Fruit fly (Drosophila melanogaster) whole organism, embryonic: ENCODE measurements around the gene CG1640.

Experiments
- Atf3 ChIP-seq: fragments of 200-800 bp; sonication (Bioruptor generic); optimal IDR thresholded peaks from 3 replicates; lab custom pipeline; 2016; ENCODE audit warnings: missing biosample characterization, missing genetic modification characterization
- BEAF-32 ChIP-seq: fragments of 200-800 bp; sonication (Bioruptor generic); optimal IDR thresholded peaks from 3 replicates; lab custom pipeline; 2017; ENCODE audit warnings: missing biosample characterization, missing genetic modification characterization, mild to moderate bottlenecking, moderate library complexity, missing genetic modification reagents
- CG10431 ChIP-seq: fragments of 200-800 bp; sonication (Bioruptor generic); optimal IDR thresholded peaks from 3 replicates; lab custom pipeline; 2018; ENCODE audit warnings: missing biosample characterization, mild to moderate bottlenecking, missing genetic modification characterization
- CG10654 ChIP-seq: fragments of 200-800 bp; sonication (Bioruptor generic); optimal IDR thresholded peaks from 2 replicates; lab custom pipeline; 2016; ENCODE audit warnings: missing biosample characterization, missing genetic modification characterization
- CG11247 ChIP-seq: fragments of 200-800 bp; sonication (Bioruptor generic); IDR thresholded peaks from 2 replicates; pipeline ENCODE4 v1.3.6; 2022; ENCODE audit warnings: missing biosample characterization, missing genetic modification characterization
- CG11456 ChIP-seq: fragments of 200-800 bp; sonication (Bioruptor generic); IDR thresholded peaks from 3 replicates; pipeline ENCODE4 v1.3.6; 2022; ENCODE audit warnings: missing biosample characterization, missing genetic modification characterization
- CG13287 ChIP-seq: fragments of 200-800 bp; sonication (Bioruptor generic); IDR thresholded peaks from 2 replicates; pipeline ENCODE4 v1.3.6; 2022; ENCODE audit warnings: missing biosample characterization, missing genetic modification characterization; ENCODE audit not compliant: partially characterized antibody
- CG14667 ChIP-seq: fragments of 200-800 bp; sonication (Bioruptor generic); IDR thresholded peaks from 2 replicates; pipeline ENCODE4 v1.3.6; 2022; ENCODE audit warnings: missing biosample characterization, missing genetic modification characterization
- CG14965 ChIP-seq: fragments of 200-800 bp; sonication (Bioruptor generic); optimal IDR thresholded peaks from 2 replicates; lab custom pipeline; 2016; ENCODE audit warnings: missing biosample characterization, missing genetic modification characterization, borderline replicate concordance
- CG18599 ChIP-seq: fragments of 200-800 bp; sonication (Bioruptor generic); optimal IDR thresholded peaks from 3 replicates; lab custom pipeline; 2017; ENCODE audit warnings: missing biosample characterization, missing genetic modification characterization, mild to moderate bottlenecking, moderate library complexity, missing genetic modification reagents
- CG3163 ChIP-seq: fragments of 200-800 bp; sonication (Bioruptor generic); optimal IDR thresholded peaks from 3 replicates; lab custom pipeline; 2016; ENCODE audit warnings: missing biosample characterization, missing genetic modification characterization
- CG7556 ChIP-seq: fragments of 200-800 bp; sonication (Bioruptor generic); optimal IDR thresholded peaks from 2 replicates; lab custom pipeline; 2017; ENCODE audit warnings: missing biosample characterization, mild to moderate bottlenecking, missing genetic modification characterization
- CG9817 ChIP-seq: fragments of 200-800 bp; sonication (Bioruptor generic); optimal IDR thresholded peaks from 2 replicates; lab custom pipeline; 2018; ENCODE audit warnings: missing biosample characterization, mild to moderate bottlenecking, missing genetic modification characterization, moderate library complexity
- Dad ChIP-seq: fragments of 200-800 bp; sonication (Bioruptor generic); optimal IDR thresholded peaks from 3 replicates; lab custom pipeline; 2016; ENCODE audit warnings: missing biosample characterization, missing genetic modification characterization
- Deaf1 ChIP-seq: fragments of 200-800 bp; optimal IDR thresholded peaks from 3 replicates; lab custom pipeline; 2019; ENCODE audit warnings: missing biosample characterization, mild to moderate bottlenecking, missing genetic modification characterization, moderate library complexity
- ERR ChIP-seq: fragments of 200-800 bp; sonication (Bioruptor generic); optimal IDR thresholded peaks from 2 replicates; lab custom pipeline; 2016; ENCODE audit warnings: missing biosample characterization, missing genetic modification characterization
- HmgD ChIP-seq: fragments of 200-800 bp; sonication (Bioruptor generic); optimal IDR thresholded peaks from 3 replicates; lab custom pipeline; 2016; ENCODE audit warnings: missing biosample characterization, missing genetic modification characterization
- Hr78 ChIP-seq, 2 experiments: fragments of 200-800 bp in 1 of 2; fragments of >200 bp in 1 of 2; sonication (Bioruptor generic) in 1 of 2; optimal IDR thresholded peaks; 2 replicates each; lab custom pipeline; 2017 to 2019; ENCODE audit warnings: missing biosample characterization in 2 of 2, missing genetic modification characterization in 2 of 2, mild to moderate bottlenecking in 1 of 2, moderate library complexity in 1 of 2
- Mad ChIP-seq: fragments of 200-800 bp; sonication (Bioruptor generic); optimal IDR thresholded peaks from 2 replicates; lab custom pipeline; 2016; ENCODE audit warnings: missing biosample characterization, missing genetic modification characterization
- Max ChIP-seq: fragments of 200-800 bp; sonication (Bioruptor generic); optimal IDR thresholded peaks from 2 replicates; lab custom pipeline; 2016; ENCODE audit warnings: missing biosample characterization, mild to moderate bottlenecking, missing genetic modification characterization
- NfI ChIP-seq: fragments of 200-800 bp; sonication (Bioruptor generic); optimal IDR thresholded peaks from 3 replicates; lab custom pipeline; 2018; ENCODE audit warnings: missing biosample characterization, mild to moderate bottlenecking, missing genetic modification characterization, moderate library complexity
- Oli ChIP-seq: fragments of 200-800 bp; sonication (Bioruptor generic); optimal IDR thresholded peaks from 2 replicates; lab custom pipeline; 2018; ENCODE audit warnings: missing biosample characterization, mild to moderate bottlenecking, missing genetic modification characterization, moderate library complexity
- Opbp ChIP-seq: fragments of 200-800 bp; sonication (Bioruptor generic); IDR thresholded peaks from 3 replicates; pipeline ENCODE4 v1.3.6; 2022; ENCODE audit warnings: missing biosample characterization, missing genetic modification characterization; ENCODE audit not compliant: partially characterized antibody
- PHDP ChIP-seq: fragments of 200-800 bp; sonication (Bioruptor generic); optimal IDR thresholded peaks from 3 replicates; lab custom pipeline; 2018; ENCODE audit warnings: missing biosample characterization, mild to moderate bottlenecking, missing genetic modification characterization, moderate library complexity
- Poxn ChIP-seq: fragments of 200-800 bp; sonication (Bioruptor generic); IDR thresholded peaks from 2 replicates; pipeline ENCODE4 v1.3.6; 2022; ENCODE audit warnings: missing biosample characterization, missing genetic modification characterization
- Ssrp ChIP-seq: fragments of 200-800 bp; sonication (Bioruptor generic); optimal IDR thresholded peaks from 2 replicates; lab custom pipeline; 2018; ENCODE audit warnings: missing biosample characterization, mild to moderate bottlenecking, missing genetic modification characterization, moderate library complexity
- Xbp1 ChIP-seq: fragments of 200-800 bp; sonication (Bioruptor generic); optimal IDR thresholded peaks from 3 replicates; lab custom pipeline; 2016; ENCODE audit warnings: missing biosample characterization, mild to moderate bottlenecking, missing genetic modification characterization
- Xrp1 ChIP-seq: fragments of 200-800 bp; sonication (Bioruptor generic); IDR thresholded peaks from 2 replicates; pipeline ENCODE4 v1.3.6; 2022; ENCODE audit warnings: missing biosample characterization, missing genetic modification characterization
- aop ChIP-seq: fragments of 200-800 bp; sonication (Bioruptor generic); IDR thresholded peaks from 2 replicates; pipeline ENCODE4 v1.3.6; 2022; ENCODE audit warnings: missing biosample characterization, missing genetic modification characterization
- cad ChIP-seq: fragments of >200 bp; optimal IDR thresholded peaks from 2 replicates; lab custom pipeline; 2017; ENCODE audit warnings: missing biosample characterization, missing genetic modification characterization
- caup ChIP-seq: fragments of 200-800 bp; sonication (Bioruptor generic); optimal IDR thresholded peaks from 3 replicates; lab custom pipeline; 2017; ENCODE audit warnings: missing biosample characterization, mild to moderate bottlenecking, missing genetic modification characterization, moderate library complexity; ENCODE audit not compliant: severe bottlenecking
- dan ChIP-seq: fragments of 200-800 bp; sonication (Bioruptor generic); IDR thresholded peaks from 2 replicates; pipeline ENCODE4 v1.3.6; 2022; ENCODE audit warnings: missing biosample characterization, missing genetic modification characterization
- exex ChIP-seq: fragments of 200-800 bp; sonication (Bioruptor generic); optimal IDR thresholded peaks from 4 replicates; lab custom pipeline; 2018; ENCODE audit warnings: missing biosample characterization, mild to moderate bottlenecking, missing genetic modification characterization, moderate library complexity
- ham ChIP-seq: fragments of 200-800 bp; sonication (Bioruptor generic); IDR thresholded peaks from 2 replicates; pipeline ENCODE4 v1.3.6; 2022; ENCODE audit warnings: missing biosample characterization, missing genetic modification characterization
- insv ChIP-seq, 2 experiments: fragments of 200-800 bp; sonication (Bioruptor generic); optimal IDR thresholded peaks; 3 replicates each; lab custom pipeline; 2016 to 2018; ENCODE audit warnings: missing biosample characterization in 2 of 2, missing genetic modification characterization in 2 of 2
- maf-S ChIP-seq: fragments of 200-800 bp; sonication (Bioruptor generic); optimal IDR thresholded peaks from 2 replicates; lab custom pipeline; 2016; ENCODE audit warnings: missing biosample characterization, missing genetic modification characterization
- nmo ChIP-seq: fragments of 200-800 bp; sonication (Bioruptor generic); optimal IDR thresholded peaks from 2 replicates; lab custom pipeline; 2018; ENCODE audit warnings: missing biosample characterization, mild to moderate bottlenecking, missing genetic modification characterization, moderate library complexity
- pan ChIP-seq, 4 experiments: fragments of >200 bp in 3 of 4; fragments of 200-800 bp in 1 of 4; sonication (Bioruptor generic) in 1 of 4; optimal IDR thresholded peaks in 3 of 4; IDR thresholded peaks in 1 of 4; 2 replicates each; pipeline versions ENCODE4 v1.3.6 to Lab custom; 2017 to 2022; ENCODE audit warnings: missing biosample characterization in 2 of 4, missing genetic modification characterization in 2 of 4, mixed read lengths in 1 of 4
- pum ChIP-seq: fragments of 200-800 bp; sonication (Bioruptor generic); optimal IDR thresholded peaks from 2 replicates; lab custom pipeline; 2016; ENCODE audit warnings: missing biosample characterization, missing genetic modification characterization
- pzg ChIP-seq: fragments of 200-800 bp; sonication (Bioruptor generic); optimal IDR thresholded peaks from 3 replicates; lab custom pipeline; 2018; ENCODE audit warnings: missing biosample characterization, mild to moderate bottlenecking, missing genetic modification characterization, moderate library complexity
- run ChIP-seq: fragments of 200-800 bp; sonication (Bioruptor generic); optimal IDR thresholded peaks from 3 replicates; lab custom pipeline; 2018; ENCODE audit warnings: missing biosample characterization, mild to moderate bottlenecking, missing genetic modification characterization
- salm ChIP-seq: fragments of 200-800 bp; sonication (Bioruptor generic); optimal IDR thresholded peaks from 2 replicates; lab custom pipeline; 2018; ENCODE audit warnings: missing biosample characterization, mild to moderate bottlenecking, missing genetic modification characterization
- sd ChIP-seq: fragments of 200-800 bp; sonication (Bioruptor generic); optimal IDR thresholded peaks from 3 replicates; lab custom pipeline; 2018; ENCODE audit warnings: missing biosample characterization, mild to moderate bottlenecking, missing genetic modification characterization, moderate library complexity
- shn ChIP-seq: fragments of 200-800 bp; sonication (Bioruptor generic); optimal IDR thresholded peaks from 3 replicates; lab custom pipeline; 2016; ENCODE audit warnings: missing biosample characterization, missing genetic modification characterization
- sisA ChIP-seq: fragments of 200-800 bp; sonication (Bioruptor generic); IDR thresholded peaks from 2 replicates; pipeline ENCODE4 v1.3.6; 2022; ENCODE audit warnings: missing biosample characterization, missing genetic modification characterization
- trem ChIP-seq: fragments of 200-800 bp; optimal IDR thresholded peaks from 3 replicates; lab custom pipeline; 2019; ENCODE audit warnings: missing biosample characterization, mild to moderate bottlenecking, missing genetic modification characterization, moderate library complexity
- vfl ChIP-seq: fragments of 200-800 bp; sonication (Bioruptor generic); optimal IDR thresholded peaks from 2 replicates; lab custom pipeline; 2016; ENCODE audit warnings: missing biosample characterization, missing genetic modification characterization
- vvl ChIP-seq: fragments of 200-800 bp; sonication (Bioruptor generic); IDR thresholded peaks from 2 replicates; pipeline ENCODE4 v1.3.6; 2022; ENCODE audit warnings: missing biosample characterization, missing genetic modification characterization

CG1640 gene

dm6 chrX:13334434-13335146 lies 35.8 kb upstream of the CG1640 start (continued):
- TF ChIP-seq CG7556 (GFP tag; lab: Kevin White, UChicago) (peak; percentile 1), Poxn (GFP tag; lab: Robert Waterston, UW) (no peak), run (tag; lab: Kevin White, UChicago) (peak; percentile 36), dan (GFP tag; lab: Robert Waterston, UW) (no peak), vvl (GFP tag; lab: Robert Waterston, UW) (0 out of 2 replicates have a peak, but pooled peaks have one; percentile 9), Dad (peak; percentile 37), CG10431 (GFP tag; lab: Kevin White, UChicago) (no peak), shn (GFP tag; lab: Kevin White, UChicago) (peak; percentile 54), Ssrp (no peak), Mad (GFP tag; lab: Kevin White, UChicago) (peak; percentile 41), vfl (GFP tag; lab: Kevin White, UChicago) (peak; percentile 35), CG13287 (GFP tag; lab: Robert Waterston, UW) (peak; percentile 38; the same call in 1 of the 2 replicates), Opbp (GFP tag; lab: Robert Waterston, UW) (peak; percentile 25; the same call in 1 of the 3 replicates), Xrp1 (peak; percentile 38; the same call in 1 of the 2 replicates), pzg (GFP tag; lab: Kevin White, UChicago) (peak; percentile 81), nmo (GFP tag; lab: Kevin White, UChicago) (peak; percentile 2), ham (GFP tag; lab: Robert Waterston, UW) (no peak), CG3163 (GFP tag; lab: Kevin White, UChicago) (peak; percentile 31), aop (GFP tag; lab: Robert Waterston, UW) (no peak), cad (GFP tag; lab: Kevin White, UChicago) (no peak), CG9817 (peak; percentile 7), caup (GFP tag; lab: Kevin White, UChicago) (peak; percentile 53), Xbp1 (GFP tag; lab: Kevin White, UChicago) (peak; percentile 41), pan (optimal IDR thresholded peaks at IDR 0.05; lab: Kevin White, UChicago) (no peak), pan (GFP tag; optimal IDR thresholded peaks at IDR 0.05 in 1 of 2, IDR thresholded peaks at IDR 0.05 in 1 of 2) (peak in 1 of 2 experiments; percentile 23), CG11456 (GFP tag; lab: Robert Waterston, UW) (no peak; the same call in 2 of the 3 replicates), Atf3 (no peak), CG10654 (peak; percentile 25), CG14965 (GFP tag; lab: Kevin White, UChicago) (no peak), sisA (GFP tag; lab: Robert Waterston, UW) (no peak), NfI (GFP tag; lab: Kevin White, UChicago) (peak; percentile 47), ERR (GFP tag; lab: Kevin White, UChicago) (no peak), pum (GFP tag; lab: Kevin White, UChicago) (peak; percentile 19), CG18599 (GFP tag; lab: Kevin White, UChicago) (peak; percentile 36), Oli (no peak), Hr78 (GFP tag; optimal IDR thresholded peaks at IDR 0.05; lab: Kevin White, UChicago) (peak in 1 of 2 experiments; percentile 91), trem (peak; percentile 24), CG14667 (no peak), HmgD (GFP tag; lab: Kevin White, UChicago) (peak; percentile 33), insv (GFP tag; optimal IDR thresholded peaks at IDR 0.05; lab: Kevin White, UChicago) (peak in 1 of 2 experiments; percentile 4), Max (GFP tag; lab: Kevin White, UChicago) (peak; percentile 29), BEAF-32 (peak; percentile 29), Deaf1 (no peak), CG11247 (GFP tag; lab: Robert Waterston, UW) (peak; percentile 52; the same call in 1 of the 2 replicates), salm (tag; lab: Kevin White, UChicago) (no peak), exex (tag; lab: Kevin White, UChicago) (peak; percentile 90), sd (tag; lab: Kevin White, UChicago) (peak; percentile 86), maf-S (GFP tag; lab: Kevin White, UChicago) (no peak), PHDP (tag; lab: Kevin White, UChicago) (peak; percentile 3)
